Worm (Caenorhabditis elegans): ENCODE data around the gene Y39B6A.27.

Y39B6A.27 gene

DNA sequence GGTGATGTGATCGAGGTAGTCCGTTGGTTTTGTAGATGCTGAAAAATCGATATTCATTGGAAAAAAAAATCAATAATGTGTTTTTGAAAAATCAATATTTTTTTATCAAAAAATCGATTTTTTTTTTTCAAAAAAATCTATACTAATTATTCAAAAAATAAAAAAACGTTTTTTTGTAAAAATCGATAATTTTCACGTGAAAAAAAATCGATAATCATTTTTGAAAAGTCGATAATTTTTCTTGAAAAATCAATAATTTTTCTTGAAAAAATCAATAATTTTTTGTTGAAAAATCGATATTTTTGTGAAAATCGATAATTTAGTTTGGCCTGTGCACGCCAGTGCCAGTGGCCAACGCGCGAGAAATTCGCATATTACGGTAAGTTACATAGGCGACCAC is 41.6 kb downstream of the Y39B6A.27 start:
- TF ChIP-seq hlh-30 (tag; optimal IDR thresholded peaks at IDR 0.05; ENCODE audit: insufficient read depth) (no peak), pha-4 (tag; optimal IDR thresholded peaks at IDR 0.05) (no peak), ceh-48 (tag; optimal IDR thresholded peaks at IDR 0.05) (peak; percentile 38), che-1 (tag; optimal IDR thresholded peaks at IDR 0.05) (no peak), F13H6.1 (tag; optimal IDR thresholded peaks at IDR 0.05) (no peak)

DNA sequence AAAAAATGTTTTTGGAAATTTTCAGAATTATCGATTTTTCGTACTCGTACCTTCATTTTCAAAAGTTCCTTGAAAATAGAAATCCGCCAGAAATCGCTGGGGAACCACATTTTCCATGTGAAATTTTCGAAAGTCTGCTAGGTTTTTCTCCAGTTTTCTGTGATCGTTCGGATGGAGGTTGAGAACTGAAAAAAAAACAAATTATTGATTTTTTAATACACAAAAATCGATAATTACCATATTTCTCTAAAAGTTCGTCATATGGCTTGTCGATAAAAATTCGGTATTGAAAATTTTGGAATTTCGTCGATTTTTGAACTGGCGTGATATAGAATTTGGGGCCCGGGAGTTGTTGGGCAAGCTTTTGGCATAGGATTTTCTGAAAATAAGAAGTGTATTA is 45.3 kb downstream of the Y39B6A.27 start:
- no peak for TF ChIP-seq ceh-31 (tag; optimal IDR thresholded peaks at IDR 0.05)
- TF ChIP-seq hlh-6 (tag; optimal IDR thresholded peaks at IDR 0.05), result no peak
- TF ChIP-seq eyg-1 (tag; optimal IDR thresholded peaks at IDR 0.05), result no peak
- TF ChIP-seq ceh-48 (tag; optimal IDR thresholded peaks at IDR 0.05), result no peak
- no peak for TF ChIP-seq C38D4.7 (GFP tag; optimal IDR thresholded peaks at IDR 0.05)
- TF ChIP-seq pros-1 (tag; optimal IDR thresholded peaks at IDR 0.05), result no peak
- TF ChIP-seq ceh-24 (tag; optimal IDR thresholded peaks at IDR 0.05), result no peak
- no peak for TF ChIP-seq pat-9 (tag; optimal IDR thresholded peaks at IDR 0.05)
- no peak for TF ChIP-seq K02D7.2 (tag; optimal IDR thresholded peaks at IDR 0.05)
- no peak for TF ChIP-seq zip-5 (tag; optimal IDR thresholded peaks at IDR 0.05)
- no peak for TF ChIP-seq rnt-1 (tag; optimal IDR thresholded peaks at IDR 0.05)

DNA sequence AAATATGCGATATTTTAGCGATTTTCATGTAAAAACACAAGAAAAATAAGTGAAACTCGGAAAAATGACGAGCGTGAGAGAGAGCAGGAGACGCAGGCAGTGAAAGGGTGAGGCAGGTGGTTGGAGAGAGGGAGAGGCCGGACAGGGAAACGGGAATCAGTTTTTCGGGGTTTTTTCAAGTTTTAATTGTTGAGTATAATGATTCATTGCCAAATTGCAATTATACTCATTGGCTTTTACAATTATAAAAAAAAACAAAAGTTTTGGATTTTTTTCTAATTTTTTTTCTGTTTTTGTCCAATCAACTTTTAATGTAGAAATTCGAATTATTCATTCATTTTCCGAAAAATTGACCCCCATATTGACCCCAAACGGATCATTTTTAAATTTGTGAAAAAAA is 51.0 kb downstream of the Y39B6A.27 start, which contains the start of gene nhr-95:
TSS of gene nhr-95 (minus strand) at position 101 of the 400 bp plus-strand sequence.
- TF ChIP-seq sox-2 (GFP tag; IDR thresholded peaks at IDR 0.05), result no peak
- peak; percentile 31 for TF ChIP-seq pha-2 (tag; optimal IDR thresholded peaks at IDR 0.05)
- no peak for TF ChIP-seq zip-5 (tag; optimal IDR thresholded peaks at IDR 0.05)
- peak; percentile 38 for TF ChIP-seq K02D7.2 (tag; optimal IDR thresholded peaks at IDR 0.05)
- no peak for TF ChIP-seq dve-1 (tag; optimal IDR thresholded peaks at IDR 0.05)

ce11 chrV:19083789-19084188 is 52.2 kb downstream of the Y39B6A.27 start:
- TF ChIP-seq hlh-13 (GFP tag; optimal IDR thresholded peaks at IDR 0.05) (no peak), lin-11 (tag; optimal IDR thresholded peaks at IDR 0.05) (no peak), dve-1 (tag; optimal IDR thresholded peaks at IDR 0.05) (no peak), che-1 (tag; optimal IDR thresholded peaks at IDR 0.05) (no peak), elt-2 (tag; optimal IDR thresholded peaks at IDR 0.05) (no peak), pqm-1 (tag; optimal IDR thresholded peaks at IDR 0.05) (no peak), eyg-1 (tag; optimal IDR thresholded peaks at IDR 0.05) (no peak), ceh-34 (tag; optimal IDR thresholded peaks at IDR 0.05) (no peak), unc-55 (GFP tag; optimal IDR thresholded peaks at IDR 0.05) (no peak), gmeb-2 (tag; optimal IDR thresholded peaks at IDR 0.05) (no peak), nhr-232 (tag; optimal IDR thresholded peaks at IDR 0.05) (no peak), hlh-8 (tag; optimal IDR thresholded peaks at IDR 0.05) (no peak), tbx-7 (tag; optimal IDR thresholded peaks at IDR 0.05) (no peak), pha-4 (tag; optimal IDR thresholded peaks at IDR 0.05) (no peak), nfya-1 (tag; optimal IDR thresholded peaks at IDR 0.05) (no peak), pag-3 (tag; optimal IDR thresholded peaks at IDR 0.05; ENCODE audit: borderline replicate concordance) (no peak), ceh-6 (GFP tag; optimal IDR thresholded peaks at IDR 0.05) (no peak)

All from whole organism, late embryonic.